Worm (Caenorhabditis elegans): ENCODE results near the gene rdy-2.

Gene rdy-2

ce11 chrV:13577463-13577862, 23.3 kb downstream of the rdy-2 start:
- TF ChIP-seq hlh-6 (tag; optimal IDR thresholded peaks at IDR 0.05) (no peak), rnt-1 (tag; optimal IDR thresholded peaks at IDR 0.05) (no peak), lin-11 (tag; optimal IDR thresholded peaks at IDR 0.05) (no peak), pax-1 (tag; optimal IDR thresholded peaks at IDR 0.05) (no peak), hlh-13 (GFP tag; optimal IDR thresholded peaks at IDR 0.05) (no peak), eyg-1 (tag; optimal IDR thresholded peaks at IDR 0.05) (no peak), ceh-18 (tag; optimal IDR thresholded peaks at IDR 0.05) (no peak), fkh-6 (tag; optimal IDR thresholded peaks at IDR 0.05) (no peak), ceh-9 (tag; optimal IDR thresholded peaks at IDR 0.05) (no peak), unc-42 (tag; optimal IDR thresholded peaks at IDR 0.05) (no peak), mec-3 (tag; optimal IDR thresholded peaks at IDR 0.05; ENCODE audit: borderline replicate concordance) (no peak), sox-4 (tag; optimal IDR thresholded peaks at IDR 0.05) (no peak), gmeb-2 (tag; optimal IDR thresholded peaks at IDR 0.05) (no peak), unc-86 (tag; optimal IDR thresholded peaks at IDR 0.05) (no peak)

- no peak for TF ChIP-seq ceh-48 (tag; optimal IDR thresholded peaks at IDR 0.05)
- no peak for TF ChIP-seq pha-2 (tag; optimal IDR thresholded peaks at IDR 0.05)
- no peak for TF ChIP-seq nfya-1 (tag; optimal IDR thresholded peaks at IDR 0.05)
- TF ChIP-seq ceh-30 (tag; optimal IDR thresholded peaks at IDR 0.05), result no peak
Observed at ce11 chrV:13576828-13577227, 24.0 kb downstream of the rdy-2 start.

ce11 chrV:13575866-13576265, 24.9 kb downstream of the rdy-2 start:
- TF ChIP-seq ceh-48 (tag; optimal IDR thresholded peaks at IDR 0.05) (no peak), pha-2 (tag; optimal IDR thresholded peaks at IDR 0.05) (peak; percentile 36), nhr-232 (tag; optimal IDR thresholded peaks at IDR 0.05) (no peak), dve-1 (tag; optimal IDR thresholded peaks at IDR 0.05) (no peak), nfya-1 (tag; optimal IDR thresholded peaks at IDR 0.05) (no peak), tbx-2 (tag; optimal IDR thresholded peaks at IDR 0.05) (peak; percentile 13), ceh-19 (GFP tag; optimal IDR thresholded peaks at IDR 0.05) (peak; percentile 70), ceh-34 (tag; optimal IDR thresholded peaks at IDR 0.05) (peak; percentile 67), fkh-10 (GFP tag; optimal IDR thresholded peaks at IDR 0.05) (no peak), hlh-6 (tag; optimal IDR thresholded peaks at IDR 0.05) (no peak), ztf-16 (tag; optimal IDR thresholded peaks at IDR 0.05) (no peak), ets-4 (tag; optimal IDR thresholded peaks at IDR 0.05) (no peak), pros-1 (tag; optimal IDR thresholded peaks at IDR 0.05) (no peak), sox-2 (GFP tag; IDR thresholded peaks at IDR 0.05) (no peak)

- TF ChIP-seq fax-1 (tag; optimal IDR thresholded peaks at IDR 0.05) (no peak), ceh-48 (tag; optimal IDR thresholded peaks at IDR 0.05) (peak; percentile 1)
Observed at ce11 chrV:13571714-13572258, 29.0 kb downstream of the rdy-2 start, which contains the start of gene C50B8.4. Gene C50B8.4, plus strand, starts transcription at chrV:13572012.

DNA sequence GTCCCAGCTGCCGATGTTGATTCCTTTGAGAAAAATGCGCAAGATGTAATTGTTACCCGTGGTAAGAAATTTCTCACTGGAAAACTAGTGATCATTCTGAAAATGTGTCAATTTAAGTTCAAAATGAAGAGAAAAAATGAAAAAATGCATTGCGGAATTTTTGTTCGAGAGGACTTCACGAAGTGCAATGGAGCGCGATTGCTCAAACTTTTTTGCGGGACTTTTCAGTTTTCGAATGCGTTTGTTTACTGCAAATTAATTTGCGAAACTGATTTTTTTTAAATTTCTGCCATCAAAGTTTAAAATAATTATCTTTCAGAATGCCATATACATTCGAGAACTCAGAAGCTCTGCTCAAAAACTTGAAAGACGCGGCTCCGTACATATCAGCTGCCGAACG, 32.2 kb downstream of the rdy-2 start, which contains the start of the genes nuaf-1 and bir-2:
Gene nuaf-1 (minus strand): TSS at position 98 of the 400 bp plus-strand sequence.
Gene bir-2 (plus strand): TSS at position 318 of the 400 bp plus-strand sequence.
- TF ChIP-seq pat-9 (tag; optimal IDR thresholded peaks at IDR 0.05) (no peak), ceh-31 (tag; optimal IDR thresholded peaks at IDR 0.05) (peak; percentile 11)

ce11 chrV:13566967-13567366, 33.8 kb downstream of the rdy-2 start:
- TF ChIP-seq pha-4 (tag; optimal IDR thresholded peaks at IDR 0.05) (no peak), zip-5 (tag; optimal IDR thresholded peaks at IDR 0.05) (no peak), hlh-6 (tag; optimal IDR thresholded peaks at IDR 0.05) (no peak), tbx-7 (tag; optimal IDR thresholded peaks at IDR 0.05) (no peak), sox-4 (tag; optimal IDR thresholded peaks at IDR 0.05) (no peak), ceh-19 (GFP tag; optimal IDR thresholded peaks at IDR 0.05) (no peak), rnt-1 (tag; optimal IDR thresholded peaks at IDR 0.05) (no peak)

Data from whole organism, late embryonic.